Fruit fly (Drosophila melanogaster) whole organism, pupa: ENCODE measurements around the gene Cyp4g1.

Source experiments
- CG10348 ChIP-seq: fragments of 200-800 bp; sonication (Bioruptor generic); IDR thresholded peaks from 2 replicates; pipeline ENCODE4 v1.3.6; 2022; ENCODE audit warnings: missing biosample characterization, missing genetic modification characterization
- CG12605 ChIP-seq: fragments of 200-800 bp; sonication (Bioruptor generic); IDR thresholded peaks from 2 replicates; pipeline ENCODE4 v1.3.6; 2022; ENCODE audit warnings: missing biosample characterization, missing genetic modification characterization
- CG17806 ChIP-seq: fragments of 200-800 bp; sonication (Bioruptor generic); optimal IDR thresholded peaks from 2 replicates; lab custom pipeline; 2018; ENCODE audit warnings: missing biosample characterization, mild to moderate bottlenecking, missing genetic modification characterization, moderate library complexity
- CG4496 ChIP-seq: fragments of 200-800 bp; sonication (Bioruptor generic); IDR thresholded peaks from 3 replicates; pipeline ENCODE4 v1.3.6; 2022; ENCODE audit warnings: missing biosample characterization, missing genetic modification characterization
- CG8301 ChIP-seq: fragments of 200-800 bp; sonication (Bioruptor generic); optimal IDR thresholded peaks from 2 replicates; lab custom pipeline; 2018; ENCODE audit warnings: missing biosample characterization, mild to moderate bottlenecking, missing genetic modification characterization
- D1 ChIP-seq: fragments of 200-800 bp; sonication (Bioruptor generic); optimal IDR thresholded peaks from 2 replicates; lab custom pipeline; 2018; ENCODE audit warnings: missing biosample characterization, mild to moderate bottlenecking, missing genetic modification characterization, moderate library complexity
- Pif1A ChIP-seq: fragments of 200-800 bp; sonication (Bioruptor generic); optimal IDR thresholded peaks from 3 replicates; lab custom pipeline; 2016; ENCODE audit warnings: missing biosample characterization, missing genetic modification characterization
- Pif1B ChIP-seq: fragments of 200-800 bp; sonication (Bioruptor generic); optimal IDR thresholded peaks from 3 replicates; lab custom pipeline; 2016; ENCODE audit warnings: missing biosample characterization, missing genetic modification characterization
- Snoo ChIP-seq: fragments of 200-800 bp; sonication (Bioruptor generic); optimal IDR thresholded peaks from 3 replicates; lab custom pipeline; 2017; ENCODE audit warnings: missing biosample characterization, mild to moderate bottlenecking, missing genetic modification characterization, inconsistent platforms
- fd96Ca ChIP-seq: fragments of 200-800 bp; sonication (Bioruptor generic); IDR thresholded peaks from 3 replicates; pipeline ENCODE4 v1.3.6; 2022; ENCODE audit warnings: missing biosample characterization, missing genetic modification characterization

dm6 chrX:478766-479165 is 9.6 kb upstream of the Cyp4g1 start, which contains the start of gene CG32817:
- TF ChIP-seq CG10348 (GFP tag; lab: Robert Waterston, UW) (no peak), CG12605 (GFP tag; lab: Robert Waterston, UW) (no peak), CG4496 (no peak), D1 (no peak), Snoo (tag; lab: Kevin White, UChicago) (no peak), fd96Ca (GFP tag; lab: Robert Waterston, UW) (no peak), Pif1B (GFP tag; lab: Kevin White, UChicago) (no peak), CG17806 (tag; lab: Kevin White, UChicago) (no peak), CG8301 (tag; lab: Kevin White, UChicago) (no peak), Pif1A (GFP tag; lab: Kevin White, UChicago) (no peak)
